Worm (Caenorhabditis elegans) whole organism, L3 larva: ENCODE measurements around the gene snt-1.

Experiments
- aly-2 ChIP-seq: fragments of 150-350 bp; optimal IDR thresholded peaks from 2 replicates; lab custom pipeline; 2014; ENCODE audit warnings: missing biosample characterization, missing genetic modification characterization
- snpc-4 ChIP-seq: fragments of 150-350 bp; optimal IDR thresholded peaks from 2 replicates; lab custom pipeline; 2014; ENCODE audit warnings: missing biosample characterization, missing genetic modification characterization

DNA sequence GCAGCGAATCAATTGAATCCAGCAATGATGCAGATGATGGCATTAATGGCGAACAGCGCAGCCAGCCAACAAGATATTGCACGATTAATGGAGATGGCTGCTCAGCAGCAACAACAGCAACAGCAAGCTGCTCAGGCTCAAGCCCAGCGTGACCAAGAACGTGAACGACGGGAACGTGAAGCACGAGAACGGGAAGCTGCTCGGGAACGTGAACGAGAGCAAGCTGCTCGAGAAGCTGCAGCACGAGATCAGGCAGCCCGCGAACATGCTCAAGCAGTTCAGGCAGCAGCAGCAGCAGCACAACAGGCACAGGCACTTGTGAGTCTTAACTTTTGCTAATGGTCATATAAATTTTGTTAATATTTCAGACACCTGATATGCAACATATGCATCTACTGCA lies 36.0 kb downstream of the snt-1 start:
- TF ChIP-seq snpc-4 (tag; lab: Kevin White, UChicago) (no peak), aly-2 (tag; lab: Kevin White, UChicago) (no peak)
